Fruit fly (Drosophila melanogaster): ENCODE results near the gene Inx2.

Gene Inx2

DNA sequence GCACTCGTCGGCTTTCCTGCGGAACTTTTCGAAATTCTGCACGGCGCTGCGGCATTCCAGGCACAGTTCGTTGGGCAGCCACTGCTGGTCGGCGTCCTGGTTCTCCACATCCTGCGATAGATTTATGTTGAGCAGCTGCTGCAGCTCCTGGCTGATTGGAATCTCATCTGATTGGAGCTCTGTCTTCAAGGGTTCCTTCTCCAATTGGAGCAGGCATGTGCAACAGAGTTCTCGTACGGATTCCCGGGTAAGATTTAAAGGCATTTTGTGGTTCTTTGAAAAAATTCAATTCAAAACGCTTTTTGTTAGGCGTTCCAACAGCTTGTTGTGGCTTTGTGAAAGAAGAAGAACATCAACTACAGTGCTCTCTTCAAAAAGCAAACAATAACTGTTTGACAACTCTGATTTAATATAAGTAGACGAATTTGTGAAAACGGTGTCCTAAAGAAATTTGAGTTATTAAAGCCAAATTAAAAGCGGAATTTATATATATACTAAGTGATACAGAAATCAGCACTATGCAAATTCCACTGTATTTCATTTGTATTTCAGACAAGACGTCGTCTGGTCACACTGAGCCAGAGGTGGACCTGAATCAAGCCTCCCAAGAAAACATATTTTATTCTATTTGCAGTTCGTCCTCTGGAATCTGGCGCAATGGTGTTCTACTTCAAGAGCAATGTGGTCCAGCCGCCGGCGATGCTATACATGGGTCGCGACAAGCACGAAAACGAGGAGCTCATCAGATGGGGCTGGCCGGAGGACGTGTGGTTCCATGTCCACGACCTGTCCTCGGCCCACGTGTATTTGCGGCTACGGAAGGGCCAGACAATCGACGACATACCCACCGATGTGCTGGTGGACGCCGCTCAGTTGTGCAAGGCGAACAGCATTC lies 15.1 kb downstream of the Inx2 start, which contains the start of the genes CG3032 and CG4593 (continued):
- TF ChIP-seq CG17829 (tag; optimal IDR thresholded peaks at IDR 0.05) (peak; percentile 74), Doc2 (GFP tag; IDR thresholded peaks at IDR 0.05) (no peak), CG30020 (tag; optimal IDR thresholded peaks at IDR 0.05) (peak; percentile 42), bbx (GFP tag; IDR thresholded peaks at IDR 0.05; ENCODE audit: partially characterized antibody) (no peak), CG6813 (GFP tag; optimal IDR thresholded peaks at IDR 0.05) (peak; percentile 30), Drgx (GFP tag; IDR thresholded peaks at IDR 0.05) (peak; percentile 97), pan (optimal IDR thresholded peaks at IDR 0.05) (no peak), pan (GFP tag; optimal IDR thresholded peaks at IDR 0.05 in 1 of 2, IDR thresholded peaks at IDR 0.05 in 1 of 2) (peak in 1 of 2 experiments; percentile 94), gt (GFP tag; IDR thresholded peaks at IDR 0.05) (0 out of 2 replicates have a peak, but pooled peaks have one; percentile 32), MBD-R2 (GFP tag; IDR thresholded peaks at IDR 0.05) (peak; percentile 95), Adf1 (GFP tag; IDR thresholded peaks at IDR 0.05) (peak; percentile 57), CG18262 (tag; optimal IDR thresholded peaks at IDR 0.05) (peak; percentile 76), Ravus (GFP tag; IDR thresholded peaks at IDR 0.05) (peak; percentile 77), ato (GFP tag; IDR thresholded peaks at IDR 0.05; ENCODE audit: partially characterized antibody) (no peak), CG1832 (GFP tag; optimal IDR thresholded peaks at IDR 0.05) (no peak), inv (GFP tag; IDR thresholded peaks at IDR 0.05; ENCODE audit: partially characterized antibody) (no peak), CG14014 (GFP tag; IDR thresholded peaks at IDR 0.05) (peak; percentile 89), Gsc (GFP tag; IDR thresholded peaks at IDR 0.05) (peak; percentile 41; the same call in 1 of the 2 replicates), CG2678 (tag; optimal IDR thresholded peaks at IDR 0.05) (peak; percentile 86), klu (GFP tag; IDR thresholded peaks at IDR 0.05) (peak; percentile 83), CG31441 (GFP tag; IDR thresholded peaks at IDR 0.05) (peak; percentile 81), CG7987 (GFP tag; optimal IDR thresholded peaks at IDR 0.05) (peak; percentile 54), Dek (tag; optimal IDR thresholded peaks at IDR 0.05) (peak; percentile 84), tin (GFP tag; optimal IDR thresholded peaks at IDR 0.05) (peak; percentile 72), Hand (GFP tag; optimal IDR thresholded peaks at IDR 0.05) (peak; percentile 40), Hey (tag; optimal IDR thresholded peaks at IDR 0.05) (no peak), CG10565 (GFP tag; optimal IDR thresholded peaks at IDR 0.05) (no peak), sob (GFP tag; IDR thresholded peaks at IDR 0.05) (peak; percentile 91), br (optimal IDR thresholded peaks at IDR 0.05) (no peak), CG9932 (GFP tag; IDR thresholded peaks at IDR 0.05) (peak; percentile 93), CG9876 (GFP tag; optimal IDR thresholded peaks at IDR 0.05) (no peak), MESR4 (GFP tag; optimal IDR thresholded peaks at IDR 0.05) (peak; percentile 72), NC2β (GFP tag; optimal IDR thresholded peaks at IDR 0.05) (peak; percentile 67), ro (GFP tag; IDR thresholded peaks at IDR 0.05) (peak; percentile 53; the same call in 1 of the 2 replicates), CG4328 (GFP tag; optimal IDR thresholded peaks at IDR 0.05) (no peak), HmgZ (tag; optimal IDR thresholded peaks at IDR 0.05) (peak; percentile 78), fd64A (GFP tag; optimal IDR thresholded peaks at IDR 0.05) (no peak), CG2129 (GFP tag; IDR thresholded peaks at IDR 0.05; ENCODE audit: partially characterized antibody) (no peak), H2.0 (GFP tag; IDR thresholded peaks at IDR 0.05) (peak; percentile 86), D19B (GFP tag; optimal IDR thresholded peaks at IDR 0.05) (peak; percentile 58), CHES-1-like (GFP tag; optimal IDR thresholded peaks at IDR 0.05) (peak; percentile 65), Rfx (GFP tag; IDR thresholded peaks at IDR 0.05) (peak; percentile 92), Dip3 (GFP tag; optimal IDR thresholded peaks at IDR 0.05) (peak; percentile 86), CG13775 (GFP tag; optimal IDR thresholded peaks at IDR 0.05) (peak; percentile 65), vnd (GFP tag; IDR thresholded peaks at IDR 0.05; ENCODE audit: partially characterized antibody) (no peak), CG32767 (GFP tag; IDR thresholded peaks at IDR 0.05) (peak; percentile 87), salm (tag; optimal IDR thresholded peaks at IDR 0.05) (peak; percentile 69), slou (GFP tag; optimal IDR thresholded peaks at IDR 0.05) (peak; percentile 71), ap (GFP tag; IDR thresholded peaks at IDR 0.05) (peak; percentile 66)
